Worm (Caenorhabditis elegans): ENCODE data around the gene F57F4.2.

The F57F4.2 gene

ce11 chrV:6430526-6431371 is 41.2 kb upstream of the F57F4.2 start:
- TF ChIP-seq zip-11 (GFP tag; IDR thresholded peaks at IDR 0.05) = no peak
- TF ChIP-seq hif-1 (tag; optimal IDR thresholded peaks at IDR 0.05) = no peak
- TF ChIP-seq Y105C5A.15 (GFP tag; IDR thresholded peaks at IDR 0.05) = no peak
- no peak for TF ChIP-seq nhr-111 (GFP tag; optimal IDR thresholded peaks at IDR 0.05)
- no peak for TF ChIP-seq F10B5.3 (tag; optimal IDR thresholded peaks at IDR 0.05)
- TF ChIP-seq mdl-1 (tag; optimal IDR thresholded peaks at IDR 0.05) = peak in 1 of 2 experiments; percentile 7
- 0 out of 2 replicates have a peak, but pooled peaks have one; percentile 13 for TF ChIP-seq lin-38 (GFP tag; IDR thresholded peaks at IDR 0.05)
- TF ChIP-seq hlh-11 (tag; optimal IDR thresholded peaks at IDR 0.05) = peak; percentile 23
- peak; percentile 53 for TF ChIP-seq dve-1 (tag; optimal IDR thresholded peaks at IDR 0.05; ENCODE audit: insufficient read depth)
- TF ChIP-seq sdz-12 (GFP tag; optimal IDR thresholded peaks at IDR 0.05) = no peak
- TF ChIP-seq jun-1 (tag; optimal IDR thresholded peaks at IDR 0.05) = no peak
- peak; percentile 39 for TF ChIP-seq hlh-30 (tag; optimal IDR thresholded peaks at IDR 0.05; ENCODE audit: insufficient read depth)
- peak; percentile 89 for TF ChIP-seq nhr-28 (tag; optimal IDR thresholded peaks at IDR 0.05)
- no peak for TF ChIP-seq set-16 (GFP tag; IDR thresholded peaks at IDR 0.05)
- TF ChIP-seq php-3 (GFP tag; IDR thresholded peaks at IDR 0.05) = no peak
- no peak for TF ChIP-seq daf-16 (GFP tag; optimal IDR thresholded peaks at IDR 0.05)
- peak; percentile 60 for TF ChIP-seq daf-16 (tag; optimal IDR thresholded peaks at IDR 0.05)
- no peak for TF ChIP-seq unc-39 (tag; optimal IDR thresholded peaks at IDR 0.05)
- TF ChIP-seq ZK546.5 (tag; optimal IDR thresholded peaks at IDR 0.05) = no peak
- TF ChIP-seq zfp-2 (tag; optimal IDR thresholded peaks at IDR 0.05) = no peak
- TF ChIP-seq madf-9 (GFP tag; conservative IDR thresholded peaks at IDR 0.05) = no peak
- TF ChIP-seq dmd-8 (GFP tag; IDR thresholded peaks at IDR 0.05) = no peak
- peak; percentile 32 for TF ChIP-seq mep-1 (tag; optimal IDR thresholded peaks at IDR 0.05)
- TF ChIP-seq mes-2 (tag; optimal IDR thresholded peaks at IDR 0.05; ENCODE audit: poor library complexity, severe bottlenecking) = no peak
- no peak for TF ChIP-seq saeg-2 (GFP tag; IDR thresholded peaks at IDR 0.05)
- no peak for TF ChIP-seq F49E8.2 (tag; optimal IDR thresholded peaks at IDR 0.05; ENCODE audit: borderline replicate concordance)
- no peak for TF ChIP-seq daf-19 (GFP tag; conservative IDR thresholded peaks at IDR 0.05)
- TF ChIP-seq F44E2.7 (GFP tag; IDR thresholded peaks at IDR 0.05) = no peak
- TF ChIP-seq tag-97 (GFP tag; IDR thresholded peaks at IDR 0.05) = no peak
- no peak for TF ChIP-seq nhr-6 (tag; optimal IDR thresholded peaks at IDR 0.05)
- no peak for TF ChIP-seq skn-1 (tag; optimal IDR thresholded peaks at IDR 0.05)
- TF ChIP-seq lin-15B (tag; optimal IDR thresholded peaks at IDR 0.05) = no peak
- no peak for TF ChIP-seq ztf-7 (tag; optimal IDR thresholded peaks at IDR 0.05)
- TF ChIP-seq mxl-3 (GFP tag; optimal IDR thresholded peaks at IDR 0.05) = no peak
- no peak for TF ChIP-seq rbr-2 (tag; optimal IDR thresholded peaks at IDR 0.05)
- no peak for TF ChIP-seq T20F7.1 (GFP tag; optimal IDR thresholded peaks at IDR 0.05)
- TF ChIP-seq hmg-1.1 (GFP tag; IDR thresholded peaks at IDR 0.05) = no peak
- no peak for TF ChIP-seq lim-7 (GFP tag; IDR thresholded peaks at IDR 0.05)
- no peak for TF ChIP-seq vab-7 (GFP tag; IDR thresholded peaks at IDR 0.05)
- no peak for TF ChIP-seq F26F4.8 (GFP tag; conservative IDR thresholded peaks at IDR 0.05)
- no peak for TF ChIP-seq madf-5 (GFP tag; IDR thresholded peaks at IDR 0.05)
- peak in 1 of 2 experiments; percentile 83 for TF ChIP-seq unc-62 (GFP tag; optimal IDR thresholded peaks at IDR 0.05 in 1 of 2)
- no peak for TF ChIP-seq unc-62 (tag; optimal IDR thresholded peaks at IDR 0.05)
- TF ChIP-seq arid-1 (GFP tag; conservative IDR thresholded peaks at IDR 0.05) = no peak
- no peak for TF ChIP-seq lin-13 (GFP tag; optimal IDR thresholded peaks at IDR 0.05)
- TF ChIP-seq daf-12 (tag; optimal IDR thresholded peaks at IDR 0.05) = no peak
- TF ChIP-seq Y5F2A.4 (GFP tag; optimal IDR thresholded peaks at IDR 0.05) = no peak
- peak; percentile 65 for TF ChIP-seq pqm-1 (tag; optimal IDR thresholded peaks at IDR 0.05)
- peak; percentile 10 for TF ChIP-seq aha-1 (tag)

Data from whole organism, L4 larva.